Worm (Caenorhabditis elegans): ENCODE measurements around the gene gar-2.

gar-2 gene

ce11 chrIII:6290469-6291182 lies 18.5 kb upstream of the gar-2 start:
- no peak for TF ChIP-seq sea-1 (GFP tag; conservative IDR thresholded peaks at IDR 0.05)
- no peak for TF ChIP-seq tbx-37 (GFP tag; conservative IDR thresholded peaks at IDR 0.05)
- no peak for TF ChIP-seq scrt-1 (GFP tag; IDR thresholded peaks at IDR 0.05)
- no peak for TF ChIP-seq hmg-4 (GFP tag; optimal IDR thresholded peaks at IDR 0.05)
- TF ChIP-seq B0310.2 (tag; optimal IDR thresholded peaks at IDR 0.05) = no peak
- TF ChIP-seq hnd-1 (tag; optimal IDR thresholded peaks at IDR 0.05) = no peak
- no peak for TF ChIP-seq flt-1 (GFP tag; IDR thresholded peaks at IDR 0.05)
- TF ChIP-seq hmbx-1 (tag; optimal IDR thresholded peaks at IDR 0.05) = no peak
- no peak for TF ChIP-seq tbx-11 (GFP tag; IDR thresholded peaks at IDR 0.05)
- TF ChIP-seq ceh-36 (tag; optimal IDR thresholded peaks at IDR 0.05) = no peak
- no peak for TF ChIP-seq tra-4 (tag; optimal IDR thresholded peaks at IDR 0.05)
- TF ChIP-seq pes-1 (GFP tag; IDR thresholded peaks at IDR 0.05) = no peak
- TF ChIP-seq aly-1 (tag; optimal IDR thresholded peaks at IDR 0.05) = no peak
- no peak for TF ChIP-seq ama-1 (optimal IDR thresholded peaks at IDR 0.05)
- TF ChIP-seq ets-7 (tag; optimal IDR thresholded peaks at IDR 0.05) = no peak
- no peak for TF ChIP-seq ceh-13 (GFP tag; optimal IDR thresholded peaks at IDR 0.05)
- no peak for TF ChIP-seq F13C5.2 (tag; optimal IDR thresholded peaks at IDR 0.05)

ce11 chrIII:6295972-6296700 lies 13.0 kb upstream of the gar-2 start, which contains the start of gene F47D12.7:
F47D12.7 (minus strand) TSS chrIII:6296022.
- TF ChIP-seq aly-1 (tag; optimal IDR thresholded peaks at IDR 0.05) = no peak
- TF ChIP-seq flt-1 (GFP tag; IDR thresholded peaks at IDR 0.05) = no peak
- no peak for TF ChIP-seq ets-7 (tag; optimal IDR thresholded peaks at IDR 0.05)

ce11 chrIII:6297599-6297998 lies 11.6 kb upstream of the gar-2 start:
- TF ChIP-seq ets-7 (tag; optimal IDR thresholded peaks at IDR 0.05) (no peak), hnd-1 (tag; optimal IDR thresholded peaks at IDR 0.05) (no peak), ama-1 (optimal IDR thresholded peaks at IDR 0.05) (no peak)

- TF ChIP-seq B0310.2 (tag; optimal IDR thresholded peaks at IDR 0.05) = no peak
- no peak for TF ChIP-seq hmbx-1 (tag; optimal IDR thresholded peaks at IDR 0.05)
- no peak for TF ChIP-seq ceh-36 (tag; optimal IDR thresholded peaks at IDR 0.05)
- TF ChIP-seq ets-7 (tag; optimal IDR thresholded peaks at IDR 0.05) = no peak
- no peak for TF ChIP-seq ama-1 (optimal IDR thresholded peaks at IDR 0.05)
- no peak for TF ChIP-seq pes-1 (GFP tag; IDR thresholded peaks at IDR 0.05)
- no peak for TF ChIP-seq tra-4 (tag; optimal IDR thresholded peaks at IDR 0.05)
- no peak for TF ChIP-seq sea-1 (GFP tag; conservative IDR thresholded peaks at IDR 0.05)
- TF ChIP-seq tbx-11 (GFP tag; IDR thresholded peaks at IDR 0.05) = no peak
- no peak for TF ChIP-seq F13C5.2 (tag; optimal IDR thresholded peaks at IDR 0.05)
- no peak for TF ChIP-seq aly-1 (tag; optimal IDR thresholded peaks at IDR 0.05)
- TF ChIP-seq ceh-13 (GFP tag; optimal IDR thresholded peaks at IDR 0.05) = no peak
- no peak for TF ChIP-seq flt-1 (GFP tag; IDR thresholded peaks at IDR 0.05)
- no peak for TF ChIP-seq scrt-1 (GFP tag; IDR thresholded peaks at IDR 0.05)
- TF ChIP-seq hmg-4 (GFP tag; optimal IDR thresholded peaks at IDR 0.05) = no peak
- no peak for TF ChIP-seq hnd-1 (tag; optimal IDR thresholded peaks at IDR 0.05)
- TF ChIP-seq tbx-37 (GFP tag; conservative IDR thresholded peaks at IDR 0.05) = no peak
Observed at ce11 chrIII:6298131-6298530, 11.0 kb upstream of the gar-2 start, which contains the start of gene F47D12.3. F47D12.3 (plus strand) TSS chrIII:6298461.

ce11 chrIII:6300297-6300696 lies 8.9 kb upstream of the gar-2 start:
- TF ChIP-seq pes-1 (GFP tag; IDR thresholded peaks at IDR 0.05) (no peak), hnd-1 (tag; optimal IDR thresholded peaks at IDR 0.05) (no peak), hmbx-1 (tag; optimal IDR thresholded peaks at IDR 0.05) (no peak), tra-4 (tag; optimal IDR thresholded peaks at IDR 0.05) (no peak), aly-1 (tag; optimal IDR thresholded peaks at IDR 0.05) (no peak), scrt-1 (GFP tag; IDR thresholded peaks at IDR 0.05) (no peak), tbx-37 (GFP tag; conservative IDR thresholded peaks at IDR 0.05) (no peak), B0310.2 (tag; optimal IDR thresholded peaks at IDR 0.05) (no peak), ama-1 (optimal IDR thresholded peaks at IDR 0.05) (no peak), F13C5.2 (tag; optimal IDR thresholded peaks at IDR 0.05) (no peak), tbx-11 (GFP tag; IDR thresholded peaks at IDR 0.05) (no peak), hmg-4 (GFP tag; optimal IDR thresholded peaks at IDR 0.05) (no peak), ceh-36 (tag; optimal IDR thresholded peaks at IDR 0.05) (no peak), ceh-13 (GFP tag; optimal IDR thresholded peaks at IDR 0.05) (no peak)

- TF ChIP-seq tbx-37 (GFP tag; conservative IDR thresholded peaks at IDR 0.05) (no peak), ets-7 (tag; optimal IDR thresholded peaks at IDR 0.05) (no peak), ama-1 (optimal IDR thresholded peaks at IDR 0.05) (no peak), tbx-11 (GFP tag; IDR thresholded peaks at IDR 0.05) (no peak), hmbx-1 (tag; optimal IDR thresholded peaks at IDR 0.05) (no peak), B0310.2 (tag; optimal IDR thresholded peaks at IDR 0.05) (no peak), tra-4 (tag; optimal IDR thresholded peaks at IDR 0.05) (no peak), scrt-1 (GFP tag; IDR thresholded peaks at IDR 0.05) (no peak), ceh-13 (GFP tag; optimal IDR thresholded peaks at IDR 0.05) (no peak), hnd-1 (tag; optimal IDR thresholded peaks at IDR 0.05) (no peak), flt-1 (GFP tag; IDR thresholded peaks at IDR 0.05) (no peak), pes-1 (GFP tag; IDR thresholded peaks at IDR 0.05) (no peak), sea-1 (GFP tag; conservative IDR thresholded peaks at IDR 0.05) (no peak), aly-1 (tag; optimal IDR thresholded peaks at IDR 0.05) (no peak), F13C5.2 (tag; optimal IDR thresholded peaks at IDR 0.05) (no peak), hmg-4 (GFP tag; optimal IDR thresholded peaks at IDR 0.05) (no peak), ceh-36 (tag; optimal IDR thresholded peaks at IDR 0.05) (no peak)
Observed at ce11 chrIII:6303114-6303647, 6.0 kb upstream of the gar-2 start, which contains the start of gene F47D12.9. F47D12.9 (minus strand) TSS chrIII:6303380.

- TF ChIP-seq pes-1 (GFP tag; IDR thresholded peaks at IDR 0.05) (no peak), ets-7 (tag; optimal IDR thresholded peaks at IDR 0.05) (no peak), ceh-36 (tag; optimal IDR thresholded peaks at IDR 0.05) (no peak), ama-1 (optimal IDR thresholded peaks at IDR 0.05) (no peak), hmg-4 (GFP tag; optimal IDR thresholded peaks at IDR 0.05) (no peak), aly-1 (tag; optimal IDR thresholded peaks at IDR 0.05) (no peak), hnd-1 (tag; optimal IDR thresholded peaks at IDR 0.05) (no peak), hmbx-1 (tag; optimal IDR thresholded peaks at IDR 0.05) (no peak), ceh-13 (GFP tag; optimal IDR thresholded peaks at IDR 0.05) (no peak), tra-4 (tag; optimal IDR thresholded peaks at IDR 0.05) (no peak), sea-1 (GFP tag; conservative IDR thresholded peaks at IDR 0.05) (no peak), flt-1 (GFP tag; IDR thresholded peaks at IDR 0.05) (no peak), F13C5.2 (tag; optimal IDR thresholded peaks at IDR 0.05) (no peak), tbx-37 (GFP tag; conservative IDR thresholded peaks at IDR 0.05) (no peak), tbx-11 (GFP tag; IDR thresholded peaks at IDR 0.05) (no peak), B0310.2 (tag; optimal IDR thresholded peaks at IDR 0.05) (no peak), scrt-1 (GFP tag; IDR thresholded peaks at IDR 0.05) (no peak)
Observed at ce11 chrIII:6303787-6304186, 5.4 kb upstream of the gar-2 start.

All from whole organism, early embryonic.